Worm (Caenorhabditis elegans): Measurements from ENCODE around the gene C35C5.10.
A peak's percentile ranks its signal among the peaks of the same experiment; 100 is the strongest.

C35C5.10 gene

DNA sequence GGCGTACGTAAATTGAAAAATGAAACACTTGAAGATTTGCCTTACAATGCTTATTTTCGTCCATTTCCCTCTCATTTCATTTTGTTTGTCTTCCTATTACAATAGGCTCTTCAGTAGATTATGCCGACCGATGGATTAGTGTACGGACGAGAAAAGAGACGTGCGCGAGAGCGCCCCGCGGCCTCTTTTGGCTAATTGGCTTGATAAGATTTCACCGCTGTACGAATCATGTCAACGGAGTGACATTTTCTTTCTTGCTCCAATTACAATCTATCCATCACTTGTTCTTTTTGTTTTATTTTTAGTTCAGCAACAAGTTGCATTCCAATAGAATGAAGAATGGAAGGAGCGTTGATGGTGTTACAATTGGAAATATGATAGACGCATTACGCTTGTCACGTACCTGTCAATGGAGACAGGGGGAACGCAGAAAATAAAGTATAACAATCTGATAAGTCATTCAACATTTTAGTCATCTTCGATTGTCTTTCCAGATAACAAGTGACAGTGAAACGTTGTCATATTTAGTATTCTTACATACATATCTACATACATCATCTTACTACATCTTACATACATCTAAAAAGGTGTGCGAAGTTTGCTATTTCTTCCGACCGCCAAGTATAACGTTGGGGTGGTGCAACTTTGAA is 52.2 kb downstream of the C35C5.10 start:
- TF ChIP-seq unc-98 (GFP tag; IDR thresholded peaks at IDR 0.05) (no peak), egl-27 (tag; optimal IDR thresholded peaks at IDR 0.05) (no peak), isw-1 (GFP tag; IDR thresholded peaks at IDR 0.05) (no peak), mef-2 (tag; optimal IDR thresholded peaks at IDR 0.05) (no peak), nhr-84 (tag; optimal IDR thresholded peaks at IDR 0.05) (no peak), sup-37 (GFP tag; optimal IDR thresholded peaks at IDR 0.05) (no peak), ceh-90 (tag; optimal IDR thresholded peaks at IDR 0.05) (no peak), snu-23 (GFP tag; optimal IDR thresholded peaks at IDR 0.05) (no peak), snpc-4 (tag; optimal IDR thresholded peaks at IDR 0.05) (no peak), mab-9 (GFP tag; IDR thresholded peaks at IDR 0.05) (no peak), nhr-71 (tag; optimal IDR thresholded peaks at IDR 0.05) (no peak), sox-4 (tag; optimal IDR thresholded peaks at IDR 0.05) (no peak), lin-14 (GFP tag; optimal IDR thresholded peaks at IDR 0.05) (peak; percentile 36), skn-1 (tag; optimal IDR thresholded peaks at IDR 0.05) (no peak), ets-5 (GFP tag; IDR thresholded peaks at IDR 0.05) (no peak), swsn-7 (tag; optimal IDR thresholded peaks at IDR 0.05) (no peak), fkh-10 (GFP tag; optimal IDR thresholded peaks at IDR 0.05) (no peak), efl-1 (optimal IDR thresholded peaks at IDR 0.05) (no peak), efl-1 (GFP tag; optimal IDR thresholded peaks at IDR 0.05 in 1 of 2) (peak in 1 of 2 experiments; percentile 44), pax-3 (tag; optimal IDR thresholded peaks at IDR 0.05) (no peak), ceh-82 (tag; optimal IDR thresholded peaks at IDR 0.05) (no peak), dsc-1 (tag; optimal IDR thresholded peaks at IDR 0.05) (peak; percentile 78), mdl-1 (tag; optimal IDR thresholded peaks at IDR 0.05) (no peak), lin-39 (tag; optimal IDR thresholded peaks at IDR 0.05) (no peak), nhr-47 (tag; optimal IDR thresholded peaks at IDR 0.05) (no peak), nhr-19 (GFP tag; conservative IDR thresholded peaks at IDR 0.05) (no peak), nhr-85 (tag) (no peak)
